Worm (Caenorhabditis elegans): ENCODE measurements around the gene rrc-1.

The rrc-1 gene

ce11 chrX:9851745-9852330 is 20.8 kb upstream of the rrc-1 start, which contains the start of gene lec-7 (continued):
- TF ChIP-seq Y5F2A.4 (GFP tag; optimal IDR thresholded peaks at IDR 0.05) (no peak), ZK546.5 (tag; optimal IDR thresholded peaks at IDR 0.05) (no peak), pqm-1 (tag; optimal IDR thresholded peaks at IDR 0.05) (peak; percentile 26), aly-2 (tag; optimal IDR thresholded peaks at IDR 0.05) (no peak), nhr-41 (GFP tag; IDR thresholded peaks at IDR 0.05) (no peak), lin-13 (GFP tag; optimal IDR thresholded peaks at IDR 0.05) (no peak), zip-11 (GFP tag; IDR thresholded peaks at IDR 0.05) (no peak), mes-2 (tag; optimal IDR thresholded peaks at IDR 0.05; ENCODE audit: poor library complexity, severe bottlenecking) (no peak), T20F7.1 (GFP tag; optimal IDR thresholded peaks at IDR 0.05) (no peak), lsy-2 (tag; optimal IDR thresholded peaks at IDR 0.05) (no peak), Y48G9A.11 (GFP tag; IDR thresholded peaks at IDR 0.05) (no peak), skn-1 (tag; optimal IDR thresholded peaks at IDR 0.05) (no peak), fos-1 (tag; optimal IDR thresholded peaks at IDR 0.05) (no peak), daf-12 (tag; optimal IDR thresholded peaks at IDR 0.05) (no peak), ceh-82 (tag; optimal IDR thresholded peaks at IDR 0.05) (no peak), set-16 (GFP tag; IDR thresholded peaks at IDR 0.05) (no peak), R02D3.7 (tag; optimal IDR thresholded peaks at IDR 0.05) (no peak)

ce11 chrX:9850258-9850657 is 19.2 kb upstream of the rrc-1 start, which contains the start of gene lec-8:
lec-8 (plus strand) TSS chrX:9850571.
- TF ChIP-seq dve-1 (tag; optimal IDR thresholded peaks at IDR 0.05; ENCODE audit: insufficient read depth) (peak; percentile 84), daf-16 (GFP tag; optimal IDR thresholded peaks at IDR 0.05) (no peak), daf-16 (tag; optimal IDR thresholded peaks at IDR 0.05) (peak; percentile 81), ceh-20 (GFP tag; IDR thresholded peaks at IDR 0.05) (peak; percentile 72; the same call in 1 of the 2 replicates), nhr-77 (tag; optimal IDR thresholded peaks at IDR 0.05) (peak; percentile 28), php-3 (GFP tag; IDR thresholded peaks at IDR 0.05) (peak; percentile 69), dmd-6 (GFP tag; IDR thresholded peaks at IDR 0.05) (peak; percentile 81), T20F7.1 (GFP tag; optimal IDR thresholded peaks at IDR 0.05) (peak; percentile 45), pqm-1 (tag; optimal IDR thresholded peaks at IDR 0.05) (peak; percentile 47), R02D3.7 (tag; optimal IDR thresholded peaks at IDR 0.05) (no peak), dmd-9 (GFP tag; IDR thresholded peaks at IDR 0.05) (no peak), ceh-62 (tag; optimal IDR thresholded peaks at IDR 0.05) (no peak), aha-1 (tag) (peak; percentile 82), hlh-11 (tag; optimal IDR thresholded peaks at IDR 0.05) (peak; percentile 65), nhr-102 (tag; optimal IDR thresholded peaks at IDR 0.05) (no peak), nhr-28 (tag; optimal IDR thresholded peaks at IDR 0.05) (peak; percentile 68), tra-1 (GFP tag; IDR thresholded peaks at IDR 0.05) (peak; percentile 80; the same call in 1 of the 2 replicates)

DNA sequence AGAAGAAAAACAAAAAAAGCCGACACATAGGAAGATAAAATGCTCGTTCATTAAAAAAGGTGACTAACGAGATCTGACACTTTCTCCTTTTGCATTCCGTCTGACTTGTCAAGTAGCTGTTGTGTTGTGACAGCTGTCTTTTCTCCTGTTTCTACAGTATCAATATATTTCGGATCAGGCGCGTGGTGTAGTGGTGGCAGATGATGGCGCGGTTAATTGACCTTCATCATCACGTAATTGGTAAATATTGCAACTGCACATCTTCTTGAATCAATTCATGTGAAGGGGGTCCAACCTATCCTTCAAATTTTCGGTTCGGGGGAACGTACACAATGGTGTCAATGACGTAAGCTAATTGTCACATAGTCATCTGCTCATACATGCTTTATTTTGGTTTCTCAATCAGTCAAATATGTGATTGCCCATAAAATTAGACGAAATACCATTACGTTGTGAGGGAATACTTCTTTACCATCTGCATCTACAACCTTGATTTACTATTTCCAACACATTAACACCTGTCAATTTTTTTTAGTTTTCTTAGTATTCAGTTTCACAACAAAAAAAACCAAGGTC is 17.2 kb upstream of the rrc-1 start:
- TF ChIP-seq skn-1 (tag; optimal IDR thresholded peaks at IDR 0.05), result no peak
- peak in 1 of 2 experiments; percentile 92 for TF ChIP-seq unc-62 (GFP tag; optimal IDR thresholded peaks at IDR 0.05 in 1 of 2)
- no peak for TF ChIP-seq unc-62 (tag; optimal IDR thresholded peaks at IDR 0.05)

- TF ChIP-seq nhr-25 (tag; optimal IDR thresholded peaks at IDR 0.05; ENCODE audit: borderline replicate concordance, insufficient read depth) (no peak), mxl-3 (GFP tag; optimal IDR thresholded peaks at IDR 0.05) (no peak), snpc-4 (tag; optimal IDR thresholded peaks at IDR 0.05) (no peak), daf-19 (GFP tag; conservative IDR thresholded peaks at IDR 0.05) (no peak), ceh-44 (GFP tag; IDR thresholded peaks at IDR 0.05) (no peak), fos-1 (tag; optimal IDR thresholded peaks at IDR 0.05) (no peak), pqm-1 (tag; optimal IDR thresholded peaks at IDR 0.05) (no peak), spr-3 (GFP tag; optimal IDR thresholded peaks at IDR 0.05) (no peak), D1046.2 (GFP tag; IDR thresholded peaks at IDR 0.05) (no peak), hlh-11 (tag; optimal IDR thresholded peaks at IDR 0.05) (no peak), vab-7 (GFP tag; IDR thresholded peaks at IDR 0.05) (no peak)
Measured at ce11 chrX:9846975-9847374, 15.9 kb upstream of the rrc-1 start, which contains the start of gene vab-15. vab-15 (plus strand) TSS chrX:9847275.

Data from whole organism, L4 larva.